Worm (Caenorhabditis elegans): ENCODE data around the gene srw-42.
A peak's percentile ranks its signal among the peaks of the same experiment; 100 is the strongest.

Gene srw-42

ce11 chrV:16695499-16695898, 1.9 kb upstream of the srw-42 start:
- TF ChIP-seq snpc-4 (GFP tag; optimal IDR thresholded peaks at IDR 0.05) (no peak), snpc-4 (tag; optimal IDR thresholded peaks at IDR 0.05) (no peak), Y67H2A.10 (GFP tag; conservative IDR thresholded peaks at IDR 0.05) (no peak), cebp-1 (GFP tag; IDR thresholded peaks at IDR 0.05) (no peak), cebp-1 (tag; optimal IDR thresholded peaks at IDR 0.05) (no peak), Y53F4B.3 (GFP tag; IDR thresholded peaks at IDR 0.05) (no peak), lin-40 (tag; optimal IDR thresholded peaks at IDR 0.05) (no peak), akir-1 (GFP tag; optimal IDR thresholded peaks at IDR 0.05) (no peak), T26A5.8 (tag; optimal IDR thresholded peaks at IDR 0.05) (no peak)

- TF ChIP-seq lir-1 (GFP tag; conservative IDR thresholded peaks at IDR 0.05): no peak
Measured at ce11 chrV:16694538-16694937, 906 bp upstream of the srw-42 start, which contains the start of gene srz-101. Gene srz-101, plus strand, starts transcription at chrV:16694838.

- peak; percentile 90; the same call in 1 of the 2 replicates for TF ChIP-seq egrh-3 (GFP tag; IDR thresholded peaks at IDR 0.05)
- TF ChIP-seq zfh-2 (GFP tag; conservative IDR thresholded peaks at IDR 0.05): peak; percentile 92
- TF ChIP-seq ztf-22 (GFP tag; optimal IDR thresholded peaks at IDR 0.05): no peak
Measured at ce11 chrV:16692988-16693387, 644 bp downstream of the srw-42 start.

- TF ChIP-seq him-1 (tag; optimal IDR thresholded peaks at IDR 0.05) (no peak), sptf-2 (GFP tag; optimal IDR thresholded peaks at IDR 0.05) (no peak), nhr-27 (tag; optimal IDR thresholded peaks at IDR 0.05) (no peak), tbx-9 (tag; optimal IDR thresholded peaks at IDR 0.05; ENCODE audit: borderline replicate concordance) (no peak), nfya-1 (tag; optimal IDR thresholded peaks at IDR 0.05; ENCODE audit: borderline replicate concordance, insufficient read depth) (no peak), F10E7.11 (tag; optimal IDR thresholded peaks at IDR 0.05) (no peak), lin-26 (GFP tag; IDR thresholded peaks at IDR 0.05) (no peak), Y53F4B.3 (GFP tag; IDR thresholded peaks at IDR 0.05) (no peak), lir-1 (GFP tag; conservative IDR thresholded peaks at IDR 0.05) (no peak), nhr-120 (GFP tag; IDR thresholded peaks at IDR 0.05) (no peak), madf-3 (GFP tag; IDR thresholded peaks at IDR 0.05) (no peak), aptf-2 (GFP tag; conservative IDR thresholded peaks at IDR 0.05) (no peak), sea-2 (GFP tag; IDR thresholded peaks at IDR 0.05) (no peak)
Measured at ce11 chrV:16687227-16687626, 6.4 kb downstream of the srw-42 start, which contains the start of gene srz-102. Gene srz-102, plus strand, starts transcription at chrV:16687527.

- TF ChIP-seq ekl-4 (GFP tag; IDR thresholded peaks at IDR 0.05): no peak
- TF ChIP-seq ZK185.1 (tag; optimal IDR thresholded peaks at IDR 0.05; ENCODE audit: poor library complexity, severe bottlenecking): no peak
Measured at ce11 chrV:16685725-16686124, 7.9 kb downstream of the srw-42 start, which contains the start of gene srw-43. Gene srw-43, plus strand, starts transcription at chrV:16686025.

- TF ChIP-seq Y95B8A.8 (GFP tag; IDR thresholded peaks at IDR 0.05): no peak
- TF ChIP-seq madf-10 (tag; optimal IDR thresholded peaks at IDR 0.05): no peak
- TF ChIP-seq xnd-1 (tag; optimal IDR thresholded peaks at IDR 0.05): no peak
- TF ChIP-seq sdz-38 (tag; optimal IDR thresholded peaks at IDR 0.05): no peak
Measured at ce11 chrV:16683359-16683758, 10.3 kb downstream of the srw-42 start.

Data from whole organism, young adult.